Fruit fly (Drosophila melanogaster) whole organism, prepupa: ENCODE data around the gene CG18476.

ENCODE experiments used
- CG10631 ChIP-seq: fragments of 200-800 bp; sonication (Bioruptor generic); optimal IDR thresholded peaks from 2 replicates; lab custom pipeline; 2016; ENCODE audit warnings: missing biosample characterization, missing genetic modification characterization
- CG10669 ChIP-seq: fragments of 200-800 bp; sonication (Bioruptor generic); optimal IDR thresholded peaks from 3 replicates; lab custom pipeline; 2018; ENCODE audit warnings: missing biosample characterization, mild to moderate bottlenecking, missing genetic modification characterization, moderate library complexity
- CG11294 ChIP-seq: fragments of 200-800 bp; sonication (Bioruptor generic); IDR thresholded peaks from 2 replicates; pipeline ENCODE4 v1.3.6; 2022; ENCODE audit warnings: missing biosample characterization, missing genetic modification characterization
- CG11762 ChIP-seq: fragments of 200-800 bp; sonication (Bioruptor generic); optimal IDR thresholded peaks from 3 replicates; lab custom pipeline; 2016; ENCODE audit warnings: missing biosample characterization, missing genetic modification characterization; ENCODE audit not compliant: insufficient read depth
- CG11902 ChIP-seq: fragments of 200-800 bp; sonication (Bioruptor generic); optimal IDR thresholded peaks from 3 replicates; lab custom pipeline; 2016; ENCODE audit warnings: missing biosample characterization, missing genetic modification characterization
- CG15336 ChIP-seq: fragments of 200-800 bp; sonication (Bioruptor generic); IDR thresholded peaks from 2 replicates; pipeline ENCODE4 v1.3.6; 2022; ENCODE audit warnings: missing biosample characterization, missing genetic modification characterization
- CG1621 ChIP-seq: fragments of 200-800 bp; sonication (Bioruptor generic); optimal IDR thresholded peaks from 3 replicates; lab custom pipeline; 2018; ENCODE audit warnings: missing biosample characterization, mild to moderate bottlenecking, missing genetic modification characterization
- CG16779 ChIP-seq: fragments of 200-800 bp; sonication (Bioruptor generic); optimal IDR thresholded peaks from 3 replicates; lab custom pipeline; 2017; ENCODE audit warnings: missing biosample characterization, mild to moderate bottlenecking, missing genetic modification characterization
- CG3032 ChIP-seq: fragments of 200-800 bp; optimal IDR thresholded peaks from 2 replicates; lab custom pipeline; 2019; ENCODE audit warnings: missing biosample characterization, mild to moderate bottlenecking, missing genetic modification characterization, moderate library complexity
- CG31627 ChIP-seq: fragments of 200-800 bp; sonication (Bioruptor generic); optimal IDR thresholded peaks from 3 replicates; lab custom pipeline; 2016; ENCODE audit warnings: missing biosample characterization, missing genetic modification characterization
- CG34406 ChIP-seq: fragments of 200-800 bp; sonication (Bioruptor generic); optimal IDR thresholded peaks from 3 replicates; lab custom pipeline; 2016; ENCODE audit warnings: missing biosample characterization, missing genetic modification characterization
- CG4318 ChIP-seq: fragments of 200-800 bp; sonication (Bioruptor generic); optimal IDR thresholded peaks from 3 replicates; lab custom pipeline; 2017; ENCODE audit warnings: missing biosample characterization, mild to moderate bottlenecking, missing genetic modification characterization
- CG6276 ChIP-seq: fragments of 200-800 bp; sonication (Bioruptor generic); optimal IDR thresholded peaks from 2 replicates; lab custom pipeline; 2017; ENCODE audit warnings: missing biosample characterization, mild to moderate bottlenecking, missing genetic modification characterization
- CG6808 ChIP-seq: fragments of 200-800 bp; sonication (Bioruptor generic); optimal IDR thresholded peaks from 3 replicates; lab custom pipeline; 2017; ENCODE audit warnings: missing biosample characterization, missing genetic modification characterization, mild to moderate bottlenecking, moderate library complexity, missing genetic modification reagents
- CG6854 ChIP-seq: fragments of 200-800 bp; sonication (Bioruptor generic); optimal IDR thresholded peaks from 2 replicates; lab custom pipeline; 2017; ENCODE audit warnings: missing biosample characterization, mild to moderate bottlenecking, missing genetic modification characterization
- CG7368 ChIP-seq: fragments of 200-800 bp; sonication (Bioruptor generic); optimal IDR thresholded peaks from 3 replicates; lab custom pipeline; 2016; ENCODE audit warnings: missing biosample characterization, missing genetic modification characterization
- CG8319 ChIP-seq: fragments of 200-800 bp; sonication (Bioruptor generic); optimal IDR thresholded peaks from 3 replicates; lab custom pipeline; 2016; ENCODE audit warnings: missing biosample characterization, missing genetic modification characterization
- CG8632 ChIP-seq: fragments of 200-800 bp; sonication (Bioruptor generic); optimal IDR thresholded peaks from 3 replicates; lab custom pipeline; 2016; ENCODE audit warnings: missing biosample characterization, missing genetic modification characterization
- CG9139 ChIP-seq: fragments of 200-800 bp; sonication (Bioruptor generic); optimal IDR thresholded peaks from 3 replicates; lab custom pipeline; 2017; ENCODE audit warnings: missing biosample characterization, mild to moderate bottlenecking, missing genetic modification characterization
- Eip75B ChIP-seq: fragments of 200-800 bp; sonication (Bioruptor generic); optimal IDR thresholded peaks from 3 replicates; lab custom pipeline; 2016; ENCODE audit warnings: missing biosample characterization, missing genetic modification characterization
- Eip93F ChIP-seq: fragments of 200-800 bp; sonication (Bioruptor generic); optimal IDR thresholded peaks from 2 replicates; lab custom pipeline; 2016; ENCODE audit warnings: missing biosample characterization, mild to moderate bottlenecking, missing genetic modification characterization
- Ets21C ChIP-seq: fragments of 200-800 bp; sonication (Bioruptor generic); optimal IDR thresholded peaks from 3 replicates; lab custom pipeline; 2016; ENCODE audit warnings: missing biosample characterization, missing genetic modification characterization
- Ets96B ChIP-seq: fragments of 200-800 bp; optimal IDR thresholded peaks from 2 replicates; lab custom pipeline; 2019; ENCODE audit warnings: missing biosample characterization, mild to moderate bottlenecking, missing genetic modification characterization, moderate library complexity
- Hr39 ChIP-seq: fragments of 200-800 bp; sonication (Bioruptor generic); optimal IDR thresholded peaks from 2 replicates; lab custom pipeline; 2016; ENCODE audit warnings: missing biosample characterization, missing genetic modification characterization
- Lpt ChIP-seq: fragments of 200-800 bp; sonication (Bioruptor generic); optimal IDR thresholded peaks from 3 replicates; lab custom pipeline; 2016; ENCODE audit warnings: missing biosample characterization, missing genetic modification characterization
- Met ChIP-seq: fragments of 200-800 bp; sonication (Bioruptor generic); optimal IDR thresholded peaks from 3 replicates; lab custom pipeline; 2016; ENCODE audit warnings: missing biosample characterization, missing genetic modification characterization
- OdsH ChIP-seq: fragments of 200-800 bp; sonication (Bioruptor generic); optimal IDR thresholded peaks from 3 replicates; lab custom pipeline; 2016; ENCODE audit warnings: missing biosample characterization, missing genetic modification characterization
- Smox ChIP-seq: fragments of 200-800 bp; sonication (Bioruptor generic); optimal IDR thresholded peaks from 3 replicates; lab custom pipeline; 2016; ENCODE audit warnings: missing biosample characterization, missing genetic modification characterization
- Sox102F ChIP-seq: fragments of 200-800 bp; sonication (Bioruptor generic); optimal IDR thresholded peaks from 2 replicates; lab custom pipeline; 2016; ENCODE audit warnings: missing biosample characterization, mild to moderate bottlenecking, missing genetic modification characterization
- Sox14 ChIP-seq: fragments of 200-800 bp; sonication (Bioruptor generic); optimal IDR thresholded peaks from 3 replicates; lab custom pipeline; 2016; ENCODE audit warnings: missing biosample characterization, missing genetic modification characterization
- Sox15 ChIP-seq: fragments of 200-800 bp; sonication (Bioruptor generic); optimal IDR thresholded peaks from 3 replicates; lab custom pipeline; 2016; ENCODE audit warnings: missing biosample characterization, missing genetic modification characterization
- achi ChIP-seq: fragments of 200-800 bp; sonication (Bioruptor generic); optimal IDR thresholded peaks from 3 replicates; lab custom pipeline; 2016; ENCODE audit warnings: missing biosample characterization, missing genetic modification characterization
- acj6 ChIP-seq: fragments of 200-800 bp; sonication (Bioruptor generic); optimal IDR thresholded peaks from 3 replicates; lab custom pipeline; 2016; ENCODE audit warnings: missing biosample characterization, missing genetic modification characterization
- cyc ChIP-seq: fragments of 200-800 bp; sonication (Bioruptor generic); optimal IDR thresholded peaks from 3 replicates; lab custom pipeline; 2016; ENCODE audit warnings: missing biosample characterization, missing genetic modification characterization
- dac ChIP-seq: fragments of 200-800 bp; sonication (Bioruptor generic); optimal IDR thresholded peaks from 2 replicates; lab custom pipeline; 2017; ENCODE audit warnings: missing biosample characterization, mild to moderate bottlenecking, missing genetic modification characterization
- dsx ChIP-seq: fragments of 200-800 bp; optimal IDR thresholded peaks from 3 replicates; lab custom pipeline; 2019; ENCODE audit warnings: missing biosample characterization, mild to moderate bottlenecking, missing genetic modification characterization, moderate library complexity; ENCODE audit not compliant: poor library complexity, severe bottlenecking
- esn ChIP-seq: fragments of 200-800 bp; sonication (Bioruptor generic); optimal IDR thresholded peaks from 2 replicates; lab custom pipeline; 2016; ENCODE audit warnings: missing biosample characterization, mild to moderate bottlenecking, missing genetic modification characterization, moderate library complexity
- fd85E ChIP-seq: fragments of 200-800 bp; sonication (Bioruptor generic); optimal IDR thresholded peaks from 3 replicates; lab custom pipeline; 2016; ENCODE audit warnings: missing biosample characterization, missing genetic modification characterization
- fkh ChIP-seq: fragments of 200-800 bp; sonication (Bioruptor generic); optimal IDR thresholded peaks from 3 replicates; lab custom pipeline; 2017; ENCODE audit warnings: missing biosample characterization, mild to moderate bottlenecking, missing genetic modification characterization, moderate library complexity
- lz ChIP-seq: fragments of 200-800 bp; sonication (Bioruptor generic); optimal IDR thresholded peaks from 3 replicates; lab custom pipeline; 2016; ENCODE audit warnings: missing biosample characterization, missing genetic modification characterization
- spab ChIP-seq: fragments of 200-800 bp; sonication (Bioruptor generic); optimal IDR thresholded peaks from 2 replicates; lab custom pipeline; 2017; ENCODE audit warnings: missing biosample characterization, mild to moderate bottlenecking, missing genetic modification characterization, missing genetic modification reagents
- ss ChIP-seq, 2 experiments: fragments of 200-800 bp; sonication (Bioruptor generic); optimal IDR thresholded peaks; 2 replicates in 1 of 2; 3 replicates in 1 of 2; lab custom pipeline; 2017 to 2018; ENCODE audit warnings: mild to moderate bottlenecking in 2 of 2, missing biosample characterization in 2 of 2, missing genetic modification characterization in 2 of 2, moderate library complexity in 1 of 2
- svp ChIP-seq: fragments of 200-800 bp; sonication (Bioruptor generic); peaks from one replicate; lab custom pipeline; 2016; ENCODE audit warnings: missing biosample characterization, missing genetic modification characterization
- topi ChIP-seq: fragments of 200-800 bp; sonication (Bioruptor generic); optimal IDR thresholded peaks from 3 replicates; lab custom pipeline; 2016; ENCODE audit warnings: missing biosample characterization, missing genetic modification characterization

Gene CG18476

DNA sequence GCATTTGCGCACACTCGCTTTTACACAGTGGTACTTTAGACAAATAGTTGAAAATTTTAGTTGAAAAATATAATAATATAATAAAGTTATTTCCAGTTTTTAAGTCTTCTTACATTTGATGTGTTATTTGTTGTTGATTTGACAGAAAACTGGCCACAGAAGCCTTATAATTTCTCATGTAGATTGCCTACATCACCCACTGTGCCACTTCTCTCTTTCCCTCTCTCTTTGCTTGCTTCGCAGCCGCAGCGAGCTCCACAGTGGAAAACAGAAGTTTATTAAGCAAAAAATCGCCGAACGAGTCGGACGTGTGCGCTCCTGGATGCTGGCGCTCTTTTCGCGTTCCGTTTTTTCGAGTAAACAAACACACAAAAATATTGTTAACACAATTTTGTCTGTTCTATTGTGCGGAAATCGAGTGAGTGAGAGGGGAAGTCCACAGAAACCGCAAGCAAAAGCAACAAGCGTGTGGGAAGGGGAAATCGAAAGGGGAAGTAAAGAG, 22.0 kb downstream of the CG18476 start, which contains the start of gene CG42327 (continued):
- TF ChIP-seq CG6854 (GFP tag; lab: Kevin White, UChicago) (peak; percentile 82), acj6 (GFP tag; lab: Kevin White, UChicago) (peak; percentile 96), ss (GFP tag; optimal IDR thresholded peaks at IDR 0.05; lab: Kevin White, UChicago) (peak; percentile 81 to 85), CG16779 (tag; lab: Kevin White, UChicago) (peak; percentile 92), CG8632 (peak; percentile 93), CG11294 (GFP tag; lab: Robert Waterston, UW) (peak; percentile 90), CG10669 (GFP tag; lab: Kevin White, UChicago) (peak; percentile 93), svp (GFP tag; lab: Kevin White, UChicago) (peak; percentile 96), fd85E (peak; percentile 80), esn (GFP tag; lab: Kevin White, UChicago) (peak; percentile 96), fkh (peak; percentile 86), CG6276 (GFP tag; lab: Kevin White, UChicago) (peak; percentile 95), CG3032 (tag; lab: Kevin White, UChicago) (peak; percentile 88), CG15336 (GFP tag; lab: Robert Waterston, UW) (peak; percentile 99), Smox (GFP tag; lab: Kevin White, UChicago) (peak; percentile 93), spab (peak; percentile 90), CG6808 (GFP tag; lab: Kevin White, UChicago) (peak; percentile 83), CG11762 (GFP tag; lab: Kevin White, UChicago) (peak; percentile 94), Sox15 (GFP tag; lab: Kevin White, UChicago) (peak; percentile 80), CG9139 (peak; percentile 78), Met (GFP tag; lab: Kevin White, UChicago) (peak; percentile 94), Lpt (GFP tag; lab: Kevin White, UChicago) (peak; percentile 98), dsx (peak; percentile 87), CG7368 (GFP tag; lab: Kevin White, UChicago) (peak; percentile 95), Eip93F (GFP tag; lab: Kevin White, UChicago) (peak; percentile 91), topi (GFP tag; lab: Kevin White, UChicago) (peak; percentile 93), CG31627 (GFP tag; lab: Kevin White, UChicago) (peak; percentile 90), CG1621 (tag; lab: Kevin White, UChicago) (peak; percentile 86)

DNA sequence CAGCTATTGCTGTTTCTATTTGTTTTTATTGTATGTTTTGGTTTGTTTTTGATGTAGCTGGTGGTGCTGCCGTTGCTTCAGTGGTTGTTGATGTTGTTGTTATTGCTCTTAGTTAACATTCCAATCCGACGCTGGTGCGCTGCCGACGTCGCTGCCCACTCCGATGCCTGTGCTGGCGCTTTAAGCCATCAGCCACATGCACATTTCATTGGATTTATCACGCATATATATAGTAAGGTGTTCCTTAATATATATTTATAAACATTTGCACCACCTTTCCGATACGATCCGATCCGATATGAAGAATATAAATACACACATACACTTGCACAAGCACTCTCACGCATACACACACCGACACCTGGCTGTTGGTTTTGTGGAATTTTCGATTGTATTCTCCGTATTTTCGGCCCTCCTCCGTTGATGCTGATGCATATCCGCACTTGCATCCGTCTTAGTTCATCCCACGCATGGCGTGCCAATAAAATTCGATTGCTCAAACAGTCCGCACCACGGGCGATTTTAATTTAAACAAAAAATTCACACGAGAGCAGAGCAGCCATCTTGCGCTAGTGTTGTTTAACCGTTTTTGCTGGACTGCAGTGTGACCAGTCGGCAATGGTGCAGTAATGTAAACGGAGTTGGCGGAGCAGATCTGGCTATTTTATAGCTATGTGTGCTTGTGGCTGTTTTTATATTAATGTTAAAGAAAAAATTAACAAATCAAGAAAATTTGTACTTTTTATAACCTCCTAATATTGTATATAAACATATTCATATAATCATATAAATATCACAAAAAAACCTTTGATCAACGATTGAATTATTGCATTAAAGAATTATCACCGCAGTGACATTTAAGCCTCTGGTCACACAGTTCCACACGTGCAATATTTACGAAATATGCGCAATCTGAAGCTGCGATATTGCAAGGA, 27.5 kb downstream of the CG18476 start, which contains the start of the genes Csk and Elp1:
Csk (minus strand) TSS at position 602 of the 935 bp plus-strand sequence.
Elp1 (plus strand) TSS at position 867 of the 935 bp plus-strand sequence.
- TF ChIP-seq Ets96B (peak; percentile 36), CG1621 (tag; lab: Kevin White, UChicago) (no peak), Hr39 (GFP tag; lab: Kevin White, UChicago) (peak; percentile 41), CG6854 (GFP tag; lab: Kevin White, UChicago) (no peak), OdsH (GFP tag; lab: Kevin White, UChicago) (peak; percentile 58), achi (peak; percentile 57), fd85E (no peak), cyc (GFP tag; lab: Kevin White, UChicago) (peak; percentile 51), spab (no peak), acj6 (GFP tag; lab: Kevin White, UChicago) (peak; percentile 46), CG4318 (GFP tag; lab: Kevin White, UChicago) (no peak), svp (GFP tag; lab: Kevin White, UChicago) (peak; percentile 52), CG15336 (GFP tag; lab: Robert Waterston, UW) (no peak), CG34406 (GFP tag; lab: Kevin White, UChicago) (no peak), CG11902 (GFP tag; lab: Kevin White, UChicago) (peak; percentile 7), Sox102F (GFP tag; lab: Kevin White, UChicago) (peak; percentile 57), CG6276 (GFP tag; lab: Kevin White, UChicago) (no peak), Met (GFP tag; lab: Kevin White, UChicago) (peak; percentile 60), Sox15 (GFP tag; lab: Kevin White, UChicago) (peak; percentile 22), lz (GFP tag; lab: Kevin White, UChicago) (peak; percentile 45), CG8319 (peak; percentile 45), fkh (peak; percentile 75), CG11762 (GFP tag; lab: Kevin White, UChicago) (no peak), Sox14 (peak; percentile 41), CG8632 (no peak), dac (peak; percentile 3), CG10631 (GFP tag; lab: Kevin White, UChicago) (peak; percentile 48), dsx (no peak), Eip75B (GFP tag; lab: Kevin White, UChicago) (peak; percentile 42), CG9139 (no peak), CG3032 (tag; lab: Kevin White, UChicago) (peak; percentile 56), Ets21C (GFP tag; lab: Kevin White, UChicago) (peak; percentile 13)
